Worm (Caenorhabditis elegans) whole organism, L4 larva: ENCODE data around the gene fbxa-60.

Source experiments
- F49E8.2 ChIP-seq: sonication (generic microtip); optimal IDR thresholded peaks from 2 replicates; lab custom pipeline; 2016; ENCODE audit warnings: missing compliant biosample characterization, mild to moderate bottlenecking, missing genetic modification characterization, borderline replicate concordance
- R02D3.7 ChIP-seq: fragments of 150-350 bp; sonication (generic microtip); optimal IDR thresholded peaks from 3 replicates; lab custom pipeline; 2014; ENCODE audit warnings: missing biosample characterization, missing genetic modification characterization
- T26A8.4 ChIP-seq: fragments of 200-800 bp; sonication (Bioruptor generic); IDR thresholded peaks from 2 replicates; pipeline ENCODE4 v1.3.6; 2022; ENCODE audit warnings: missing genetic modification characterization, missing compliant biosample characterization
- Y75B8A.6 ChIP-seq: fragments of 200-800 bp; sonication (Bioruptor generic); IDR thresholded peaks from 2 replicates; pipeline ENCODE4 v1.3.6; 2022; ENCODE audit warnings: missing genetic modification reagents, missing genetic modification characterization, missing compliant biosample characterization
- ZK337.2 ChIP-seq: fragments of 200-800 bp; sonication (Bioruptor generic); IDR thresholded peaks from 2 replicates; pipeline ENCODE4 v1.3.6; 2022; ENCODE audit warnings: missing genetic modification reagents, missing genetic modification characterization, missing compliant biosample characterization
- ZK546.5 ChIP-seq, 2 experiments: sonication (generic microtip); optimal IDR thresholded peaks; 2 replicates each; lab custom pipeline; 2017; ENCODE audit warnings: missing biosample characterization in 2 of 2, missing genetic modification characterization in 2 of 2
- aha-1 ChIP-seq: fragments of 150-350 bp; peaks from one replicate; lab custom pipeline; 2014; ENCODE audit warnings: missing biosample characterization, missing genetic modification characterization
- attf-4 ChIP-seq: sonication (generic microtip); optimal IDR thresholded peaks from 3 replicates; lab custom pipeline; 2017; ENCODE audit warnings: missing biosample characterization, missing genetic modification characterization
- ceh-28 ChIP-seq: fragments of 150-350 bp; optimal IDR thresholded peaks from 2 replicates; lab custom pipeline; 2014; ENCODE audit warnings: missing biosample characterization, missing genetic modification reagents, missing genetic modification characterization
- cey-2 ChIP-seq: sonication (generic microtip); optimal IDR thresholded peaks from 3 replicates; lab custom pipeline; 2017; ENCODE audit warnings: missing genetic modification characterization, mild to moderate bottlenecking, missing compliant biosample characterization, antibody characterized with exemption, borderline replicate concordance; ENCODE audit not compliant: insufficient read depth
- daf-12 ChIP-seq: fragments of 150-350 bp; optimal IDR thresholded peaks from 2 replicates; lab custom pipeline; 2014; ENCODE audit warnings: missing biosample characterization, missing genetic modification reagents, missing genetic modification characterization
- daf-19 ChIP-seq: fragments of 200-800 bp; sonication (Bioruptor generic); conservative IDR thresholded peaks from 2 replicates; pipeline ENCODE4 v1.3.6; 2022; ENCODE audit warnings: missing genetic modification characterization, missing compliant biosample characterization
- daf-8 ChIP-seq: fragments of 200-800 bp; sonication (Bioruptor generic); IDR thresholded peaks from 2 replicates; pipeline ENCODE4 v1.3.6; 2022; ENCODE audit warnings: missing genetic modification characterization, missing compliant biosample characterization
- dve-1 ChIP-seq: sonication (generic microtip); optimal IDR thresholded peaks from 2 replicates; lab custom pipeline; 2017; ENCODE audit warnings: antibody characterized with exemption, mild to moderate bottlenecking, missing genetic modification characterization, missing compliant biosample characterization; ENCODE audit not compliant: insufficient read depth
- egl-43 ChIP-seq: fragments of 200-800 bp; sonication (Bioruptor generic); IDR thresholded peaks from 2 replicates; pipeline ENCODE4 v1.3.6; 2022; ENCODE audit warnings: missing genetic modification reagents, missing genetic modification characterization, missing compliant biosample characterization
- hlh-30 ChIP-seq: sonication (generic microtip); optimal IDR thresholded peaks from 2 replicates; lab custom pipeline; 2017; ENCODE audit warnings: antibody characterized with exemption, mild to moderate bottlenecking, missing genetic modification characterization, missing compliant biosample characterization; ENCODE audit not compliant: insufficient read depth
- jun-1 ChIP-seq: fragments of 150-350 bp; optimal IDR thresholded peaks from 2 replicates; lab custom pipeline; 2014; ENCODE audit warnings: missing biosample characterization, missing genetic modification reagents, missing genetic modification characterization
- lin-1 ChIP-seq: fragments of 200-800 bp; sonication (Bioruptor generic); IDR thresholded peaks from 2 replicates; pipeline ENCODE4 v1.3.6; 2022; ENCODE audit warnings: missing genetic modification reagents, missing genetic modification characterization, missing compliant biosample characterization
- lin-15B ChIP-seq: fragments of 150-350 bp; sonication (generic microtip); optimal IDR thresholded peaks from 3 replicates; lab custom pipeline; 2014; ENCODE audit warnings: missing biosample characterization, missing genetic modification characterization
- lin-38 ChIP-seq: fragments of 200-800 bp; sonication (Bioruptor generic); IDR thresholded peaks from 2 replicates; pipeline ENCODE4 v1.3.6; 2022; ENCODE audit warnings: missing genetic modification reagents, missing genetic modification characterization, missing compliant biosample characterization
- lin-39 ChIP-seq: fragments of 150-350 bp; optimal IDR thresholded peaks from 2 replicates; lab custom pipeline; 2014; ENCODE audit warnings: missing biosample characterization, missing genetic modification reagents, missing genetic modification characterization
- mdl-1 ChIP-seq, 2 experiments: fragments of 150-350 bp in 1 of 2; sonication (generic microtip) in 1 of 2; optimal IDR thresholded peaks; 2 replicates each; lab custom pipeline; 2014 to 2017; ENCODE audit warnings: missing biosample characterization in 2 of 2, missing genetic modification characterization in 2 of 2
- mep-1 ChIP-seq: fragments of 150-350 bp; sonication (generic microtip); optimal IDR thresholded peaks from 3 replicates; lab custom pipeline; 2014; ENCODE audit warnings: missing biosample characterization, missing genetic modification characterization
- mes-2 ChIP-seq: sonication (generic microtip); optimal IDR thresholded peaks from 2 replicates; lab custom pipeline; 2016; ENCODE audit warnings: missing genotype, mild to moderate bottlenecking, missing genetic modification characterization, missing compliant biosample characterization; ENCODE audit not compliant: poor library complexity, severe bottlenecking
- mxl-2 ChIP-seq: fragments of 200-800 bp; sonication (Bioruptor generic); conservative IDR thresholded peaks from 2 replicates; pipeline ENCODE4 v1.3.6; 2022; ENCODE audit warnings: missing genetic modification reagents, missing genetic modification characterization, missing compliant biosample characterization
- nhr-10 ChIP-seq: fragments of 150-350 bp; optimal IDR thresholded peaks from 2 replicates; lab custom pipeline; 2014; ENCODE audit warnings: missing biosample characterization, missing genetic modification characterization
- nhr-102 ChIP-seq: sonication (generic microtip); optimal IDR thresholded peaks from 2 replicates; lab custom pipeline; 2016; ENCODE audit warnings: mild to moderate bottlenecking, missing genetic modification characterization, moderate library complexity, missing compliant biosample characterization
- nhr-6 ChIP-seq: fragments of 150-350 bp; optimal IDR thresholded peaks from 2 replicates; lab custom pipeline; 2014; ENCODE audit warnings: missing biosample characterization, missing genetic modification characterization
- saeg-2 ChIP-seq: fragments of 200-800 bp; sonication (Bioruptor generic); IDR thresholded peaks from 2 replicates; pipeline ENCODE4 v1.3.6; 2022; ENCODE audit warnings: missing genetic modification reagents, missing genetic modification characterization, missing compliant biosample characterization
- sdz-12 ChIP-seq: fragments of 200-800 bp; sonication (Bioruptor generic); optimal IDR thresholded peaks from 2 replicates; lab custom pipeline; 2018; ENCODE audit warnings: mild to moderate bottlenecking, missing genetic modification characterization, missing compliant biosample characterization
- set-16 ChIP-seq: fragments of 200-800 bp; sonication (Bioruptor generic); IDR thresholded peaks from 2 replicates; pipeline ENCODE4 v1.3.6; 2022; ENCODE audit warnings: missing genetic modification reagents, missing genetic modification characterization, missing compliant biosample characterization
- snpc-1.2 ChIP-seq: fragments of 200-800 bp; sonication (Bioruptor generic); IDR thresholded peaks from 2 replicates; pipeline ENCODE4 v1.3.6; 2022; ENCODE audit warnings: missing genetic modification reagents, missing genetic modification characterization, missing compliant biosample characterization
- snpc-4 ChIP-seq: fragments of 150-350 bp; optimal IDR thresholded peaks from 2 replicates; lab custom pipeline; 2014; ENCODE audit warnings: missing biosample characterization, missing genetic modification characterization
- tra-1 ChIP-seq: fragments of 200-800 bp; sonication (Bioruptor generic); IDR thresholded peaks from 2 replicates; pipeline ENCODE4 v1.3.6; 2022; ENCODE audit warnings: missing genetic modification reagents, missing genetic modification characterization, missing compliant biosample characterization
- unc-62 ChIP-seq, 3 experiments: fragments of 150-350 bp in 1 of 3; sonication (generic microtip); optimal IDR thresholded peaks in 2 of 3; peaks in 1 of 3; 1 replicate in 1 of 3; 2 replicates in 2 of 3; lab custom pipeline; 2014 to 2017; ENCODE audit warnings: missing biosample characterization in 3 of 3, missing genetic modification characterization in 3 of 3, missing genetic modification reagents in 3 of 3, missing genotype in 1 of 3
- ztf-7 ChIP-seq: fragments of 150-350 bp; optimal IDR thresholded peaks from 2 replicates; lab custom pipeline; 2014; ENCODE audit warnings: missing biosample characterization, missing genetic modification characterization

The fbxa-60 gene

DNA sequence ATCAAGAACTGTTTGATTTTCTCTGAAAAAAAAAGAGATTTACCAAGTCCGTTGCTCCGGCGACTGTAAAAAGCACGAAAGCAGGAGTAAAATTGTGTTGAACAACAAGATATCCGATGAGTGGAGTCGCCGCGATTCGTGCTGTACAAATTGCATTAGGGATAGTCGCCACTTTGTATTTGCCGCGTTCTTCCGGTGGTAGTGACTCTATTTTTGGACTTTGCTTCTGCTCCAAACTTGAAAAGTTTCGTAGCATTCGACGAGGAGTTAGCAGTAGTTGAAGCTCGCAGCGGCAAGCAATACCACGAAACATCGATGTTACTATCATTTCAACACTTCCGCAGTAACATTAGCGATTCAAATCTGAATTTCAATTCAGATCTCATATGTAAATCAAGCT is 36.6 kb downstream of the fbxa-60 start, which contains the start of gene crls-1 (continued):
- TF ChIP-seq nhr-10 (no peak), lin-38 (GFP tag; lab: Robert Waterston, UW) (peak; percentile 30; the same call in 1 of the 2 replicates), Y75B8A.6 (no peak), ceh-28 (no peak), saeg-2 (no peak), nhr-102 (tag; lab: Kevin White, UChicago) (no peak), snpc-4 (tag; lab: Kevin White, UChicago) (no peak), F49E8.2 (tag; lab: Kevin White, UChicago) (no peak), mdl-1 (tag; optimal IDR thresholded peaks at IDR 0.05; lab: Kevin White, UChicago) (no peak), daf-12 (tag; lab: Kevin White, UChicago) (no peak), ZK546.5 (tag; optimal IDR thresholded peaks at IDR 0.05; lab: Kevin White, UChicago) (no peak), dve-1 (tag; lab: Kevin White, UChicago) (no peak), lin-39 (tag; lab: Kevin White, UChicago) (no peak), sdz-12 (no peak)

DNA sequence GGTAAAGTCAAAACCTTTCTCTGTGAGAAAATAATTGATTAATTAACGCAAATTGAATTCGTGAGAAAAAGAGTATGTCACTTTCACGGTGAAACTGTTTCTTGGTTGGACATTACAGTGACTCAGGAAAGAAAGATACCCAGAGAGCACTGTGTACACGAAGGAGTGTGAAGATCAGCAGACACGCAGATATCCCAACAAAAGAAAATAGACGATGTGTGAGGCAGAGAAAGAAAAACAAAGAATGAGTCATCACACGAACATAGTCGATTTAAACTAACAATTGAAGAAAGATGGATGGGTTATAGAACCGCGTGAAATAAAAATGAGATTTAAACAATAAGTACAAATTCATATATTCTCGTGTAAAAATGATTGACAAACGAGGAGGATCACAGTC is 38.1 kb downstream of the fbxa-60 start:
- TF ChIP-seq ZK337.2 (GFP tag; lab: Robert Waterston, UW) (no peak), set-16 (no peak), ztf-7 (no peak), attf-4 (no peak), dve-1 (tag; lab: Kevin White, UChicago) (peak; percentile 39), saeg-2 (no peak), egl-43 (GFP tag; lab: Robert Waterston, UW) (no peak), tra-1 (GFP tag; lab: Robert Waterston, UW) (no peak), Y75B8A.6 (no peak), jun-1 (tag; lab: Kevin White, UChicago) (peak; percentile 43), hlh-30 (tag; lab: Kevin White, UChicago) (peak; percentile 46), mep-1 (peak; percentile 22), unc-62 (GFP tag; optimal IDR thresholded peaks at IDR 0.05 in 1 of 2; lab: Kevin White, UChicago) (peak in 1 of 2 experiments; percentile 95), unc-62 (tag; optimal IDR thresholded peaks at IDR 0.05; lab: Kevin White, UChicago) (no peak), nhr-6 (peak; percentile 62), daf-19 (GFP tag; lab: Robert Waterston, UW) (no peak), nhr-102 (tag; lab: Kevin White, UChicago) (no peak), sdz-12 (no peak), lin-1 (no peak), R02D3.7 (tag; lab: Kevin White, UChicago) (no peak), daf-8 (GFP tag; lab: Robert Waterston, UW) (no peak), cey-2 (tag; lab: Kevin White, UChicago) (no peak), snpc-1.2 (GFP tag; lab: Robert Waterston, UW) (no peak), mes-2 (tag; lab: Kevin White, UChicago) (peak; percentile 9), mdl-1 (tag; optimal IDR thresholded peaks at IDR 0.05; lab: Kevin White, UChicago) (no peak), T26A8.4 (peak; percentile 46; the same call in 1 of the 2 replicates), lin-15B (tag; lab: Kevin White, UChicago) (no peak)

DNA sequence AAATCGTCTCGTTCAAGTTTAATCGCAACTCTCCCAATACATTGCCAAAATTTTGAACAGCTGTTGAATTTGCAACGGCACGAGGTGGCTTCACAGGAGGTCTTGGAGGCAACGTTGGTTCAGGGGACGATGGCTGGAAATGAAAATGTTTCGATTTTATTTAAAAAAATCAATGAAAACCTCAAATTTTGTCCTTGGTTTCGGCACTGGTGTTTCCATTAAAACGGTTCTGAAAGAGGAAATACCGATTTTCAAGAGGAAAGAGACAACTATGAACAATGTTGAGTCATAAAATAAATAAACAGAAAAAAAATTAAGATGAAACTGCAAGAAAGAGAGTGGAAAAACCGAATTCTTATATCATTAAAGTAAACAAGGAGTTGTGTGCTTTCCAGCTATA is 38.8 kb downstream of the fbxa-60 start, which contains the start of gene F23H11.4:
TSS of gene F23H11.4 (minus strand) at position 229 of the 400 bp plus-strand sequence.
- TF ChIP-seq aha-1 (tag; lab: Kevin White, UChicago) (peak; percentile 73), mxl-2 (GFP tag; lab: Robert Waterston, UW) (no peak)
- TF ChIP-seq, all 104 proteins: peak for 1
